Fruit fly (Drosophila melanogaster) whole organism, embryonic: Measurements from ENCODE around the gene CG11726.

Experiments used
- B-H1 ChIP-seq: fragments of 200-800 bp; sonication (Bioruptor generic); IDR thresholded peaks from 3 replicates; pipeline ENCODE4 v1.3.6; 2022; ENCODE audit warnings: missing biosample characterization, missing genetic modification characterization
- CG10979 ChIP-seq: fragments of 200-800 bp; sonication (Bioruptor generic); optimal IDR thresholded peaks from 2 replicates; lab custom pipeline; 2018; ENCODE audit warnings: missing biosample characterization, mild to moderate bottlenecking, missing genetic modification characterization, moderate library complexity
- CG12104 ChIP-seq: fragments of 200-800 bp; sonication (Bioruptor generic); optimal IDR thresholded peaks from 3 replicates; lab custom pipeline; 2016; ENCODE audit warnings: missing biosample characterization, missing genetic modification characterization
- CG13424 ChIP-seq: fragments of 200-800 bp; sonication (Bioruptor generic); optimal IDR thresholded peaks from 2 replicates; lab custom pipeline; 2019; ENCODE audit warnings: missing biosample characterization, mild to moderate bottlenecking, missing genetic modification characterization, moderate library complexity
- CG13775 ChIP-seq: fragments of 200-800 bp; sonication (Bioruptor generic); optimal IDR thresholded peaks from 3 replicates; lab custom pipeline; 2017; ENCODE audit warnings: missing biosample characterization, mild to moderate bottlenecking, missing genetic modification characterization
- CG14441 ChIP-seq: fragments of 200-800 bp; sonication (Bioruptor generic); IDR thresholded peaks from 2 replicates; pipeline ENCODE4 v1.3.6; 2022; ENCODE audit warnings: missing biosample characterization, missing genetic modification characterization
- CG17385 ChIP-seq: fragments of 200-800 bp; sonication (Bioruptor generic); optimal IDR thresholded peaks from 3 replicates; lab custom pipeline; 2018; ENCODE audit warnings: missing biosample characterization, mild to moderate bottlenecking, missing genetic modification characterization
- CG1832 ChIP-seq: fragments of 200-800 bp; sonication (Bioruptor generic); optimal IDR thresholded peaks from 2 replicates; lab custom pipeline; 2017; ENCODE audit warnings: missing biosample characterization, mild to moderate bottlenecking, missing genetic modification characterization, inconsistent platforms
- CG18619 ChIP-seq: fragments of 200-800 bp; sonication (Bioruptor generic); optimal IDR thresholded peaks from 3 replicates; lab custom pipeline; 2017; ENCODE audit warnings: missing biosample characterization, mild to moderate bottlenecking, missing genetic modification characterization
- CG32532 ChIP-seq: fragments of 200-800 bp; sonication (Bioruptor generic); IDR thresholded peaks from 2 replicates; pipeline ENCODE4 v1.3.6; 2022; ENCODE audit warnings: missing biosample characterization, missing genetic modification characterization
- CG32767 ChIP-seq: fragments of 200-800 bp; sonication (Bioruptor generic); IDR thresholded peaks from 2 replicates; pipeline ENCODE4 v1.3.6; 2022; ENCODE audit warnings: missing biosample characterization, missing genetic modification characterization
- CG32772 ChIP-seq: fragments of 200-800 bp; sonication (Bioruptor generic); IDR thresholded peaks from 2 replicates; pipeline ENCODE4 v1.3.6; 2022; ENCODE audit warnings: missing biosample characterization, missing genetic modification characterization
- CG3726 ChIP-seq: fragments of 200-800 bp; sonication (Bioruptor generic); IDR thresholded peaks from 3 replicates; pipeline ENCODE4, ENCODE4 v1.3.6; 2022; ENCODE audit warnings: missing biosample characterization, missing genetic modification characterization
- CG4360 ChIP-seq: fragments of 200-800 bp; sonication (Bioruptor generic); IDR thresholded peaks from 2 replicates; pipeline ENCODE4 v1.3.6; 2022; ENCODE audit warnings: missing biosample characterization, missing genetic modification characterization
- CG4424 ChIP-seq: fragments of 200-800 bp; sonication (Bioruptor generic); optimal IDR thresholded peaks from 3 replicates; lab custom pipeline; 2016; ENCODE audit warnings: missing biosample characterization, missing genetic modification characterization
- CG5245 ChIP-seq: fragments of 200-800 bp; sonication (Bioruptor generic); optimal IDR thresholded peaks from 3 replicates; lab custom pipeline; 2016; ENCODE audit warnings: missing biosample characterization, missing genetic modification characterization
- CG6272 ChIP-seq: fragments of 200-800 bp; sonication (Bioruptor generic); IDR thresholded peaks from 2 replicates; pipeline ENCODE4 v1.3.6; 2022; ENCODE audit warnings: missing biosample characterization, missing genetic modification characterization
- CG6689 ChIP-seq: fragments of 200-800 bp; sonication (Bioruptor generic); IDR thresholded peaks from 2 replicates; pipeline ENCODE4 v1.3.6; 2022; ENCODE audit warnings: missing biosample characterization, missing genetic modification characterization
- CG8388 ChIP-seq: fragments of 200-800 bp; sonication (Bioruptor generic); optimal IDR thresholded peaks from 2 replicates; lab custom pipeline; 2019; ENCODE audit warnings: missing biosample characterization, mild to moderate bottlenecking, missing genetic modification characterization, moderate library complexity
- CG9215 ChIP-seq: fragments of 200-800 bp; sonication (Bioruptor generic); IDR thresholded peaks from 2 replicates; pipeline ENCODE4 v1.3.6; 2022; ENCODE audit warnings: missing biosample characterization, missing genetic modification characterization
- Chrac-16 ChIP-seq: fragments of 200-800 bp; sonication (Bioruptor generic); optimal IDR thresholded peaks from 3 replicates; lab custom pipeline; 2016; ENCODE audit warnings: missing biosample characterization, missing genetic modification characterization
- Eip74EF ChIP-seq, 2 experiments: fragments of 200-800 bp in 1 of 2; fragments of >200 bp in 1 of 2; sonication (Bioruptor generic) in 1 of 2; optimal IDR thresholded peaks; 2 replicates each; lab custom pipeline; 2017 to 2019; ENCODE audit warnings: missing biosample characterization in 2 of 2, missing genetic modification characterization in 2 of 2, mild to moderate bottlenecking in 1 of 2, moderate library complexity in 1 of 2
- Gug ChIP-seq: fragments of 200-800 bp; sonication (Bioruptor generic); IDR thresholded peaks from 4 replicates; pipeline ENCODE4 v1.3.6; 2022; ENCODE audit warnings: missing biosample characterization, missing genetic modification characterization
- Mrtf ChIP-seq: fragments of 200-800 bp; sonication (Bioruptor generic); IDR thresholded peaks from 3 replicates; pipeline ENCODE4 v1.3.6; 2022; ENCODE audit warnings: missing biosample characterization, missing genetic modification characterization
- Nf-YA ChIP-seq: fragments of 200-800 bp; sonication (Bioruptor generic); IDR thresholded peaks from 2 replicates; pipeline ENCODE4 v1.3.6; 2022; ENCODE audit warnings: missing biosample characterization, missing genetic modification characterization
- NfI ChIP-seq: fragments of 200-800 bp; sonication (Bioruptor generic); optimal IDR thresholded peaks from 3 replicates; lab custom pipeline; 2018; ENCODE audit warnings: missing biosample characterization, mild to moderate bottlenecking, missing genetic modification characterization, moderate library complexity
- Oaz ChIP-seq: fragments of 200-800 bp; sonication (Bioruptor generic); IDR thresholded peaks from 2 replicates; pipeline ENCODE4 v1.3.6; 2022; ENCODE audit warnings: missing biosample characterization, missing genetic modification characterization
- Pdp1 ChIP-seq, 2 experiments: fragments of 200-800 bp; sonication (Bioruptor generic); optimal IDR thresholded peaks; 3 replicates each; lab custom pipeline; 2016; ENCODE audit warnings: missing biosample characterization in 2 of 2, missing genetic modification characterization in 2 of 2, mild to moderate bottlenecking in 1 of 2, moderate library complexity in 1 of 2
- Ptx1 ChIP-seq: fragments of 200-800 bp; sonication (Bioruptor generic); IDR thresholded peaks from 2 replicates; pipeline ENCODE4 v1.3.6; 2022; ENCODE audit warnings: missing biosample characterization, missing genetic modification characterization
- Rfx ChIP-seq: fragments of 200-800 bp; sonication (Bioruptor generic); IDR thresholded peaks from 2 replicates; pipeline ENCODE4 v1.3.6; 2022; ENCODE audit warnings: missing biosample characterization, missing genetic modification characterization
- Sox100B ChIP-seq: fragments of 200-800 bp; sonication (Bioruptor generic); optimal IDR thresholded peaks from 3 replicates; lab custom pipeline; 2018; ENCODE audit warnings: missing biosample characterization, mild to moderate bottlenecking, missing genetic modification characterization
- Xrp1 ChIP-seq: fragments of 200-800 bp; sonication (Bioruptor generic); IDR thresholded peaks from 2 replicates; pipeline ENCODE4 v1.3.6; 2022; ENCODE audit warnings: missing biosample characterization, missing genetic modification characterization
- croc ChIP-seq: fragments of 200-800 bp; sonication (Bioruptor generic); conservative IDR thresholded peaks from 3 replicates; pipeline ENCODE4 v1.3.6; 2022; ENCODE audit warnings: missing biosample characterization, missing genetic modification characterization
- crp ChIP-seq, 2 experiments: fragments of 200-800 bp; sonication (Bioruptor generic); optimal IDR thresholded peaks; 2 replicates in 1 of 2; 3 replicates in 1 of 2; lab custom pipeline; 2017; ENCODE audit warnings: missing biosample characterization in 2 of 2, missing genetic modification characterization in 2 of 2, mild to moderate bottlenecking in 1 of 2, moderate library complexity in 1 of 2
- cwo ChIP-seq: fragments of 200-800 bp; sonication (Bioruptor generic); optimal IDR thresholded peaks from 3 replicates; lab custom pipeline; 2017; ENCODE audit warnings: missing biosample characterization, missing genetic modification characterization, mild to moderate bottlenecking, moderate library complexity, missing genetic modification reagents
- dpn ChIP-seq, 2 experiments: fragments of 200-800 bp; sonication (Bioruptor generic); optimal IDR thresholded peaks; 3 replicates each; lab custom pipeline; 2016; ENCODE audit warnings: missing biosample characterization in 2 of 2, missing genetic modification characterization in 2 of 2
- esg ChIP-seq: fragments of 200-800 bp; sonication (Bioruptor generic); conservative IDR thresholded peaks from 2 replicates; pipeline ENCODE4 v1.3.6; 2022; ENCODE audit warnings: missing biosample characterization, missing genetic modification characterization
- eyg ChIP-seq: fragments of 200-800 bp; sonication (Bioruptor generic); optimal IDR thresholded peaks from 3 replicates; lab custom pipeline; 2016; ENCODE audit warnings: missing biosample characterization, missing genetic modification characterization
- fd64A ChIP-seq: fragments of 200-800 bp; sonication (Bioruptor generic); optimal IDR thresholded peaks from 3 replicates; lab custom pipeline; 2018; ENCODE audit warnings: missing biosample characterization, mild to moderate bottlenecking, missing genetic modification characterization
- gsb-n ChIP-seq: fragments of 200-800 bp; sonication (Bioruptor generic); optimal IDR thresholded peaks from 3 replicates; lab custom pipeline; 2018; ENCODE audit warnings: missing biosample characterization, mild to moderate bottlenecking, missing genetic modification characterization
- kay ChIP-seq: fragments of 200-800 bp; sonication (Bioruptor generic); optimal IDR thresholded peaks from 2 replicates; lab custom pipeline; 2016; ENCODE audit warnings: missing biosample characterization, missing genetic modification characterization
- klu ChIP-seq: fragments of 200-800 bp; sonication (Bioruptor generic); IDR thresholded peaks from 2 replicates; pipeline ENCODE4 v1.3.6; 2022; ENCODE audit warnings: missing biosample characterization, missing genetic modification characterization
- lilli ChIP-seq: fragments of 200-800 bp; sonication (Bioruptor generic); optimal IDR thresholded peaks from 3 replicates; lab custom pipeline; 2016; ENCODE audit warnings: missing biosample characterization, missing genetic modification characterization
- lmd ChIP-seq: fragments of 200-800 bp; sonication (Bioruptor generic); IDR thresholded peaks from 2 replicates; pipeline ENCODE4 v1.3.6; 2022; ENCODE audit warnings: missing biosample characterization, missing genetic modification characterization
- lola ChIP-seq, 3 experiments: fragments of >200 bp in 2 of 3; fragments of 200-800 bp in 1 of 3; sonication (Bioruptor generic) in 1 of 3; optimal IDR thresholded peaks; 2 replicates each; lab custom pipeline; 2017 to 2019; ENCODE audit warnings: missing biosample characterization in 3 of 3, missing genetic modification characterization in 3 of 3, mild to moderate bottlenecking in 1 of 3, moderate library complexity in 1 of 3
- stwl ChIP-seq: fragments of 200-800 bp; sonication (Bioruptor generic); optimal IDR thresholded peaks from 3 replicates; lab custom pipeline; 2018; ENCODE audit warnings: missing biosample characterization, mild to moderate bottlenecking, missing genetic modification characterization, moderate library complexity
- tna ChIP-seq: fragments of 200-800 bp; sonication (Bioruptor generic); IDR thresholded peaks from 2 replicates; pipeline ENCODE4 v1.3.6; 2022; ENCODE audit warnings: missing biosample characterization, missing genetic modification characterization; ENCODE audit not compliant: partially characterized antibody
- twi ChIP-seq: fragments of 200-800 bp; optimal IDR thresholded peaks from 2 replicates; lab custom pipeline; 2019; ENCODE audit warnings: missing biosample characterization, mild to moderate bottlenecking, missing genetic modification characterization, moderate library complexity
- vvl ChIP-seq: fragments of 200-800 bp; sonication (Bioruptor generic); IDR thresholded peaks from 2 replicates; pipeline ENCODE4 v1.3.6; 2022; ENCODE audit warnings: missing biosample characterization, missing genetic modification characterization

Gene CG11726

DNA sequence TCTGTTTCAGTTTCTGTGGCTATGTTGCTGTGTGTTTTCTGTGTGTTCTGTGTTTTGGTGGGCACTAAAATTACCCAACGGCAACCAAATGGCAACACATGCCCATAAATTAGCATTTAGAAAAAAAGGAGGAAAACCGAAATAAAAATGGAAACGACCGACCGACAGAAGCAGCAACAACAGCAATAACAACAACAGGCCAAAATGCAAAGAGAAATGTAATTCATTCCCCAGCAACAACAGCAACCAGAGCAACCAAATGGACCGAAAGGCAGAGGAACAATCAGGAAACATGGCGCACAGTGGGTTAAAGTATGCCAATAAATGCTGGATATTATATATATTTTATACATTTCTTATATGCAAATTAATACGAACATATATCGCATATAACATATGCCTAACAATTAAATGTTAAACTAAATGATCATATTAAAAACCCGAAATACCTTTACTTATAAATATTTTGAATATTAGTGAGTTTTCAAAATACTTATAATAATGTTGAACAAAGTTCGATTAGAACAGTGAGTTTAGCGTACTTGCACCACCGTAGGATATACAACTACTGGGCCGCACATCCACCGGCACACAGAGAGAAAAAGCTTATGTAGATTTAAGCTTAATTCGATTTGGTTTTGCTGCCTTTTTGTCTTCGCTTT lies 5.4 kb upstream of the CG11726 start (continued):
- TF ChIP-seq kay (no peak), CG32772 (GFP tag; lab: Robert Waterston, UW) (peak; percentile 41; the same call in 1 of the 2 replicates), lmd (GFP tag; lab: Robert Waterston, UW) (peak; percentile 36; the same call in 1 of the 2 replicates), cwo (GFP tag; lab: Kevin White, UChicago) (peak; percentile 35), NfI (GFP tag; lab: Kevin White, UChicago) (no peak), CG17385 (GFP tag; lab: Kevin White, UChicago) (peak; percentile 51), tna (no peak), Oaz (0 out of 2 replicates have a peak, but pooled peaks have one; percentile 25), CG1832 (GFP tag; lab: Kevin White, UChicago) (no peak), CG8388 (GFP tag; lab: Kevin White, UChicago) (peak; percentile 50), gsb-n (peak; percentile 58), lilli (peak; percentile 10), fd64A (GFP tag; lab: Kevin White, UChicago) (no peak), CG3726 (0 out of 3 replicates have a peak, but pooled peaks have one; percentile 46), CG10979 (tag; lab: Kevin White, UChicago) (peak; percentile 53), lola (GFP tag; optimal IDR thresholded peaks at IDR 0.05; lab: Kevin White, UChicago) (peak in 1 of 3 experiments; percentile 39), Nf-YA (no peak), CG6689 (GFP tag; lab: Robert Waterston, UW) (peak; percentile 32; the same call in 1 of the 2 replicates), CG13424 (tag; lab: Kevin White, UChicago) (peak; percentile 62), Chrac-16 (no peak), Pdp1 (GFP tag; optimal IDR thresholded peaks at IDR 0.05; lab: Kevin White, UChicago) (no peak), stwl (no peak), CG14441 (GFP tag; lab: Robert Waterston, UW) (peak; percentile 4; the same call in 1 of the 2 replicates), CG12104 (GFP tag; lab: Kevin White, UChicago) (peak; percentile 39), CG9215 (GFP tag; lab: Robert Waterston, UW) (peak; percentile 30; the same call in 1 of the 2 replicates), Xrp1 (peak; percentile 64; the same call in 1 of the 2 replicates), CG4424 (GFP tag; lab: Kevin White, UChicago) (peak; percentile 35), CG18619 (GFP tag; lab: Kevin White, UChicago) (peak; percentile 34), CG5245 (GFP tag; lab: Kevin White, UChicago) (no peak), croc (GFP tag; lab: Robert Waterston, UW) (peak; percentile 51; the same call in 2 of the 3 replicates), twi (tag; lab: Kevin White, UChicago) (peak; percentile 59), Mrtf (GFP tag; lab: Robert Waterston, UW) (no peak), Ptx1 (GFP tag; lab: Robert Waterston, UW) (peak; percentile 60), CG6272 (no peak), CG4360 (peak; percentile 94), esg (GFP tag; lab: Robert Waterston, UW) (peak; percentile 39; the same call in 1 of the 2 replicates), Rfx (GFP tag; lab: Robert Waterston, UW) (peak; percentile 35; the same call in 1 of the 2 replicates), dpn (GFP tag; optimal IDR thresholded peaks at IDR 0.05; lab: Kevin White, UChicago) (peak in 1 of 2 experiments; percentile 46), crp (GFP tag; optimal IDR thresholded peaks at IDR 0.05; lab: Kevin White, UChicago) (no peak), CG13775 (GFP tag; lab: Kevin White, UChicago) (peak; percentile 17), Gug (GFP tag; lab: Robert Waterston, UW) (no peak), Eip74EF (GFP tag; optimal IDR thresholded peaks at IDR 0.05; lab: Kevin White, UChicago) (peak in 1 of 2 experiments; percentile 30), vvl (GFP tag; lab: Robert Waterston, UW) (no peak), CG32767 (GFP tag; lab: Robert Waterston, UW) (no peak), Sox100B (GFP tag; lab: Kevin White, UChicago) (peak; percentile 46), klu (no peak), eyg (no peak), B-H1 (GFP tag; lab: Robert Waterston, UW) (no peak), CG32532 (GFP tag; lab: Robert Waterston, UW) (peak; percentile 43; the same call in 1 of the 2 replicates)
